Fruit fly (Drosophila melanogaster): ENCODE data around the gene tap.

Gene tap

DNA sequence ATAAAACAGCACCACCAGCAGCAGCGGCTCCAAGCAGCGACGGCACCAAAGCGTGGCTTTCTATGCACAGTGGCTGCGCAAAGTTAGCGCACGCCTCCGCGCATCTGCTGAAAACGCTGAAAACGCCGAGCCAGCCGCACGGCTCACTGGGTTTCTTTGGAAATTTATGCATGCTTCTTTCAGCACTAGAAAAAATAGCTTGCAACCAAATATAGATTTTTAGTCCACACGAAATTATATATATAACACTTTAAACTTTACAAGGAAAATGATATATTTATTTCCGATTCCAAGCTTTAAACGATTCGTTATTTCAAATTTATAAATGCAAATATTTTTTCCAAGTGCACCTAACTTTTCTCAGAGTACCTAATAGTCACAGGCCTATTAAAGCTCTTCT, 45.2 kb downstream of the tap start (continued):
- TF ChIP-seq CG2116 (GFP tag; optimal IDR thresholded peaks at IDR 0.05) (no peak), CG17361 (GFP tag; IDR thresholded peaks at IDR 0.05) (0 out of 3 replicates have a peak, but pooled peaks have one; percentile 30), fu2 (GFP tag; optimal IDR thresholded peaks at IDR 0.05) (no peak), CG2129 (GFP tag; IDR thresholded peaks at IDR 0.05; ENCODE audit: partially characterized antibody) (no peak), CG4730 (GFP tag; IDR thresholded peaks at IDR 0.05) (no peak), peb (GFP tag; IDR thresholded peaks at IDR 0.05) (no peak), luna (GFP tag; optimal IDR thresholded peaks at IDR 0.05) (no peak), CG9437 (GFP tag; optimal IDR thresholded peaks at IDR 0.05) (peak; percentile 17), CG4854 (GFP tag; optimal IDR thresholded peaks at IDR 0.05) (no peak), hkb (optimal IDR thresholded peaks at IDR 0.05) (no peak), hkb (GFP tag; IDR thresholded peaks at IDR 0.05) (peak; percentile 15; the same call in 1 of the 2 replicates), crc (GFP tag; optimal IDR thresholded peaks at IDR 0.05) (no peak), CG31224 (GFP tag; IDR thresholded peaks at IDR 0.05) (no peak), Nf-YB (GFP tag; optimal IDR thresholded peaks at IDR 0.05) (no peak), gsb (GFP tag; IDR thresholded peaks at IDR 0.05) (no peak), CG1233 (GFP tag; optimal IDR thresholded peaks at IDR 0.05) (peak; percentile 24), sc (optimal IDR thresholded peaks at IDR 0.05) (no peak), sc (GFP tag; optimal IDR thresholded peaks at IDR 0.05) (no peak), CG7271 (tag; optimal IDR thresholded peaks at IDR 0.05) (no peak), gt (GFP tag; IDR thresholded peaks at IDR 0.05) (no peak), CG4820 (GFP tag; optimal IDR thresholded peaks at IDR 0.05) (peak; percentile 33), aop (GFP tag; IDR thresholded peaks at IDR 0.05) (no peak), Hmr (GFP tag; optimal IDR thresholded peaks at IDR 0.05) (no peak), CG15269 (tag; optimal IDR thresholded peaks at IDR 0.05) (peak; percentile 54), Fer2 (tag; optimal IDR thresholded peaks at IDR 0.05) (no peak), ERR (GFP tag; optimal IDR thresholded peaks at IDR 0.05) (no peak), CG10565 (GFP tag; optimal IDR thresholded peaks at IDR 0.05) (no peak), dati (GFP tag; IDR thresholded peaks at IDR 0.05) (no peak), Camta (GFP tag; optimal IDR thresholded peaks at IDR 0.05) (peak; percentile 10), ken (GFP tag; IDR thresholded peaks at IDR 0.05) (no peak), pum (GFP tag; optimal IDR thresholded peaks at IDR 0.05) (no peak), Ets65A (GFP tag) (peak; percentile 87), H15 (GFP tag; IDR thresholded peaks at IDR 0.05) (no peak), MESR4 (GFP tag; optimal IDR thresholded peaks at IDR 0.05) (no peak), Meics (GFP tag; optimal IDR thresholded peaks at IDR 0.05) (peak; percentile 29), CG16813 (GFP tag; IDR thresholded peaks at IDR 0.05; ENCODE audit: partially characterized antibody) (no peak), chif (GFP tag; optimal IDR thresholded peaks at IDR 0.05) (peak; percentile 4 to 32), caup (GFP tag; optimal IDR thresholded peaks at IDR 0.05; ENCODE audit: severe bottlenecking) (no peak), CG7372 (GFP tag; IDR thresholded peaks at IDR 0.05) (no peak), ab (GFP tag; optimal IDR thresholded peaks at IDR 0.05) (no peak), dysf (GFP tag; IDR thresholded peaks at IDR 0.05) (no peak), cwo (GFP tag; optimal IDR thresholded peaks at IDR 0.05) (no peak), Poxn (GFP tag; IDR thresholded peaks at IDR 0.05) (no peak), CG1832 (GFP tag; optimal IDR thresholded peaks at IDR 0.05) (no peak), Xbp1 (GFP tag; optimal IDR thresholded peaks at IDR 0.05) (peak; percentile 41), CG12942 (GFP tag; optimal IDR thresholded peaks at IDR 0.05) (no peak), sisA (GFP tag; IDR thresholded peaks at IDR 0.05) (peak; percentile 33), Myb (GFP tag; optimal IDR thresholded peaks at IDR 0.05) (no peak), run (tag; optimal IDR thresholded peaks at IDR 0.05) (no peak), Aef1 (GFP tag; IDR thresholded peaks at IDR 0.05) (no peak), bab2 (GFP tag; optimal IDR thresholded peaks at IDR 0.05) (no peak), CoRest (tag; optimal IDR thresholded peaks at IDR 0.05) (peak; percentile 36), hth (optimal IDR thresholded peaks at IDR 0.05) (no peak)
